Worm (Caenorhabditis elegans): ENCODE measurements around the gene Y102E9.6.
A peak's percentile ranks its signal among the peaks of the same experiment; 100 is the strongest.

Gene Y102E9.6

DNA sequence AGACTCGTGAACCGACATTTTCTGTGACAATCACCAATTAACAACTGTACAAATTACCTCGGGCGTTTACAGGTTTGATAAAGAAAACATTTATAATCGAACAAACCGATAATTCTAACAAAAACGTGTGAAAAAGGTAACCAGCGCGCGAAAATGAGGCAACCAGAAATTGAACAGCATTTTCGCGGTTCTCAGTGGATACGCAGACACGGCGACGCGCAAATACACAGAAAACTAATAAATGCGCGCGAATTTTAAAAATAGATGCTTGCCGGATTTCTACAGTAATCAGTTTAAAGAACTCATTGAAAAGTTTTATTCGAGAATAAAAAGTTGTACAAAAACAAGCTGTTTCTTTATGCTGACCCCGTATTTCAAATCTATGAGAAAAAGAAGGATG lies 26.5 kb downstream of the Y102E9.6 start, which contains the start of gene isw-1 (continued):
- no peak for TF ChIP-seq F57C9.4 (tag; optimal IDR thresholded peaks at IDR 0.05)
- TF ChIP-seq mes-4 (tag; optimal IDR thresholded peaks at IDR 0.05), result no peak
- no peak for TF ChIP-seq athp-1 (tag; optimal IDR thresholded peaks at IDR 0.05)
- no peak for TF ChIP-seq gei-17 (GFP tag; optimal IDR thresholded peaks at IDR 0.05)
- no peak for TF ChIP-seq snpc-1.1 (tag; optimal IDR thresholded peaks at IDR 0.05; ENCODE audit: insufficient read depth)
- TF ChIP-seq lsy-27 (tag; optimal IDR thresholded peaks at IDR 0.05; ENCODE audit: borderline replicate concordance, insufficient read depth), result no peak
- TF ChIP-seq madf-8 (GFP tag; conservative IDR thresholded peaks at IDR 0.05), result peak; percentile 91
- peak; percentile 92 for TF ChIP-seq ceh-91 (GFP tag; IDR thresholded peaks at IDR 0.05)
- peak; percentile 30 for TF ChIP-seq attf-5 (GFP tag; optimal IDR thresholded peaks at IDR 0.05)
- 0 out of 2 replicates have a peak, but pooled peaks have one; percentile 18 for TF ChIP-seq C17E4.6 (GFP tag; IDR thresholded peaks at IDR 0.05)
- no peak for TF ChIP-seq cebp-1 (GFP tag; IDR thresholded peaks at IDR 0.05)
- no peak for TF ChIP-seq cebp-1 (tag; optimal IDR thresholded peaks at IDR 0.05)
- no peak for TF ChIP-seq tbp1 (GFP tag; optimal IDR thresholded peaks at IDR 0.05)
- no peak for TF ChIP-seq rpc-1 (optimal IDR thresholded peaks at IDR 0.05)
- TF ChIP-seq rpc-1 (tag; optimal IDR thresholded peaks at IDR 0.05), result no peak
- TF ChIP-seq ceh-58 (GFP tag; IDR thresholded peaks at IDR 0.05), result no peak
- TF ChIP-seq T07F8.4 (tag; optimal IDR thresholded peaks at IDR 0.05), result no peak
- no peak for TF ChIP-seq egrh-3 (GFP tag; IDR thresholded peaks at IDR 0.05)
- no peak for TF ChIP-seq nfya-2 (GFP tag; IDR thresholded peaks at IDR 0.05)
- TF ChIP-seq F49E8.2 (tag; optimal IDR thresholded peaks at IDR 0.05; ENCODE audit: insufficient read depth), result peak; percentile 27
- TF ChIP-seq lir-1 (GFP tag; conservative IDR thresholded peaks at IDR 0.05), result no peak
- TF ChIP-seq Y67H2A.10 (GFP tag; conservative IDR thresholded peaks at IDR 0.05), result no peak
- no peak for TF ChIP-seq ama-1 (optimal IDR thresholded peaks at IDR 0.05)
- no peak for TF ChIP-seq ama-1 (GFP tag; optimal IDR thresholded peaks at IDR 0.05)
- peak; percentile 97 for TF ChIP-seq madf-6 (GFP tag; IDR thresholded peaks at IDR 0.05)
- no peak for TF ChIP-seq C06A6.2 (GFP tag; conservative IDR thresholded peaks at IDR 0.05)
- no peak for TF ChIP-seq lin-26 (GFP tag; IDR thresholded peaks at IDR 0.05)
- TF ChIP-seq hsf-1 (GFP tag; IDR thresholded peaks at IDR 0.05), result peak; percentile 82
- TF ChIP-seq mcd-1 (GFP tag; IDR thresholded peaks at IDR 0.05), result peak; percentile 65; the same call in 1 of the 2 replicates
- no peak for TF ChIP-seq die-1 (tag; optimal IDR thresholded peaks at IDR 0.05)
- peak; percentile 82 for TF ChIP-seq dox-1 (GFP tag; IDR thresholded peaks at IDR 0.05)
- no peak for TF ChIP-seq lag-1 (GFP tag; IDR thresholded peaks at IDR 0.05)
- no peak for TF ChIP-seq nhr-80 (tag; optimal IDR thresholded peaks at IDR 0.05)
- no peak for TF ChIP-seq hlh-12 (tag; optimal IDR thresholded peaks at IDR 0.05)
- TF ChIP-seq Y53G8AR.9 (GFP tag; conservative IDR thresholded peaks at IDR 0.05), result no peak; the same call in 1 of the 2 replicates
- TF ChIP-seq F39B2.1 (GFP tag; IDR thresholded peaks at IDR 0.05), result no peak
- no peak for TF ChIP-seq F10E7.11 (tag; optimal IDR thresholded peaks at IDR 0.05)
- TF ChIP-seq attf-6 (GFP tag; IDR thresholded peaks at IDR 0.05), result no peak
- TF ChIP-seq hlh-26 (GFP tag; conservative IDR thresholded peaks at IDR 0.05), result no peak
- TF ChIP-seq ets-4 (GFP tag; optimal IDR thresholded peaks at IDR 0.05), result no peak
- no peak for TF ChIP-seq T26A5.8 (tag; optimal IDR thresholded peaks at IDR 0.05)
- no peak for TF ChIP-seq ceh-40 (GFP tag; IDR thresholded peaks at IDR 0.05)
- 0 out of 2 replicates have a peak, but pooled peaks have one; percentile 51 for TF ChIP-seq Y95B8A.8 (GFP tag; IDR thresholded peaks at IDR 0.05)
- TF ChIP-seq efl-1 (GFP tag; optimal IDR thresholded peaks at IDR 0.05), result peak; percentile 98
- TF ChIP-seq dpl-1 (GFP tag; optimal IDR thresholded peaks at IDR 0.05), result peak; percentile 98
- no peak for TF ChIP-seq egl-44 (GFP tag; IDR thresholded peaks at IDR 0.05)
- no peak for TF ChIP-seq pha-4 (tag; optimal IDR thresholded peaks at IDR 0.05)
- no peak for TF ChIP-seq zfh-2 (GFP tag; conservative IDR thresholded peaks at IDR 0.05)
- peak; percentile 60; the same call in 1 of the 2 replicates for TF ChIP-seq pbrm-1 (GFP tag; IDR thresholded peaks at IDR 0.05)
- no peak for TF ChIP-seq F55B11.4 (tag; optimal IDR thresholded peaks at IDR 0.05; ENCODE audit: borderline replicate concordance, insufficient read depth)
- no peak for TF ChIP-seq madf-10 (tag; optimal IDR thresholded peaks at IDR 0.05)

Measured in whole organism, young adult.